Worm (Caenorhabditis elegans) whole organism, L4 larva: Measurements from ENCODE around the gene R02E4.3.

Source experiments
- F26F4.8 ChIP-seq: fragments of 200-800 bp; sonication (Bioruptor generic); conservative IDR thresholded peaks from 2 replicates; pipeline ENCODE4 v1.3.6; 2022; ENCODE audit warnings: missing genetic modification characterization, missing compliant biosample characterization
- F44E2.7 ChIP-seq: fragments of 200-800 bp; sonication (Bioruptor generic); IDR thresholded peaks from 2 replicates; pipeline ENCODE4 v2.1.2; 2022; ENCODE audit warnings: missing genetic modification characterization, missing compliant biosample characterization
- Y5F2A.4 ChIP-seq: fragments of 200-800 bp; sonication (Bioruptor generic); optimal IDR thresholded peaks from 2 replicates; lab custom pipeline; 2018; ENCODE audit warnings: mild to moderate bottlenecking, missing genetic modification characterization, missing compliant biosample characterization
- ZK337.2 ChIP-seq: fragments of 200-800 bp; sonication (Bioruptor generic); IDR thresholded peaks from 2 replicates; pipeline ENCODE4 v1.3.6; 2022; ENCODE audit warnings: missing genetic modification reagents, missing genetic modification characterization, missing compliant biosample characterization
- ZK546.5 ChIP-seq, 2 experiments: sonication (generic microtip); optimal IDR thresholded peaks; 2 replicates each; lab custom pipeline; 2017; ENCODE audit warnings: missing biosample characterization in 2 of 2, missing genetic modification characterization in 2 of 2
- aha-1 ChIP-seq: fragments of 150-350 bp; peaks from one replicate; lab custom pipeline; 2014; ENCODE audit warnings: missing biosample characterization, missing genetic modification characterization
- aly-2 ChIP-seq: sonication (generic microtip); optimal IDR thresholded peaks from 2 replicates; lab custom pipeline; 2018; ENCODE audit warnings: missing biosample characterization, missing genetic modification characterization
- ceh-32 ChIP-seq: sonication (generic microtip); optimal IDR thresholded peaks from 2 replicates; lab custom pipeline; 2016; ENCODE audit warnings: mild to moderate bottlenecking, missing genetic modification characterization, missing compliant biosample characterization; ENCODE audit not compliant: poor library complexity
- cey-2 ChIP-seq: sonication (generic microtip); optimal IDR thresholded peaks from 3 replicates; lab custom pipeline; 2017; ENCODE audit warnings: missing genetic modification characterization, mild to moderate bottlenecking, missing compliant biosample characterization, antibody characterized with exemption, borderline replicate concordance; ENCODE audit not compliant: insufficient read depth
- dpl-1 ChIP-seq: fragments of 150-350 bp; optimal IDR thresholded peaks from 2 replicates; lab custom pipeline; 2014; ENCODE audit warnings: missing biosample characterization, missing genetic modification reagents, missing genetic modification characterization
- duxl-1 ChIP-seq: sonication (generic microtip); optimal IDR thresholded peaks from 2 replicates; lab custom pipeline; 2016; ENCODE audit warnings: mild to moderate bottlenecking, missing genetic modification characterization, moderate library complexity, missing compliant biosample characterization; ENCODE audit not compliant: poor library complexity
- egl-43 ChIP-seq: fragments of 200-800 bp; sonication (Bioruptor generic); IDR thresholded peaks from 2 replicates; pipeline ENCODE4 v1.3.6; 2022; ENCODE audit warnings: missing genetic modification reagents, missing genetic modification characterization, missing compliant biosample characterization
- fkh-10 ChIP-seq: fragments of 150-350 bp; optimal IDR thresholded peaks from 2 replicates; lab custom pipeline; 2014; ENCODE audit warnings: missing biosample characterization, missing genetic modification reagents, missing genetic modification characterization
- hif-1 ChIP-seq, 2 experiments: sonication (generic microtip); optimal IDR thresholded peaks; 2 replicates each; lab custom pipeline; 2016 to 2017; ENCODE audit warnings: missing compliant biosample characterization in 2 of 2, missing genetic modification characterization in 2 of 2, missing genetic modification reagents in 2 of 2, missing genotype in 2 of 2, mild to moderate bottlenecking in 1 of 2
- hlh-11 ChIP-seq: fragments of 200-800 bp; sonication (Bioruptor generic); optimal IDR thresholded peaks from 2 replicates; lab custom pipeline; 2018; ENCODE audit warnings: mild to moderate bottlenecking, missing genetic modification characterization, missing compliant biosample characterization
- hlh-30 ChIP-seq: sonication (generic microtip); optimal IDR thresholded peaks from 2 replicates; lab custom pipeline; 2017; ENCODE audit warnings: antibody characterized with exemption, mild to moderate bottlenecking, missing genetic modification characterization, missing compliant biosample characterization; ENCODE audit not compliant: insufficient read depth
- lin-1 ChIP-seq: fragments of 200-800 bp; sonication (Bioruptor generic); IDR thresholded peaks from 2 replicates; pipeline ENCODE4 v1.3.6; 2022; ENCODE audit warnings: missing genetic modification reagents, missing genetic modification characterization, missing compliant biosample characterization
- lir-3 ChIP-seq: sonication (generic microtip); optimal IDR thresholded peaks from 2 replicates; lab custom pipeline; 2016; ENCODE audit warnings: mild to moderate bottlenecking, missing genetic modification characterization, missing compliant biosample characterization
- madf-9 ChIP-seq: fragments of 200-800 bp; sonication (Bioruptor generic); conservative IDR thresholded peaks from 2 replicates; pipeline ENCODE4 v1.3.6; 2022; ENCODE audit warnings: missing genetic modification reagents, missing genetic modification characterization, missing compliant biosample characterization
- mxl-3 ChIP-seq: fragments of 200-800 bp; sonication (Bioruptor generic); optimal IDR thresholded peaks from 2 replicates; lab custom pipeline; 2018; ENCODE audit warnings: mild to moderate bottlenecking, missing genetic modification characterization, missing compliant biosample characterization
- nhr-25 ChIP-seq: sonication (generic microtip); optimal IDR thresholded peaks from 2 replicates; lab custom pipeline; 2017; ENCODE audit warnings: missing genetic modification characterization, mild to moderate bottlenecking, missing compliant biosample characterization, antibody characterized with exemption, moderate library complexity, borderline replicate concordance; ENCODE audit not compliant: insufficient read depth
- nhr-41 ChIP-seq: fragments of 200-800 bp; sonication (Bioruptor generic); IDR thresholded peaks from 2 replicates; pipeline ENCODE4 v1.3.6; 2022; ENCODE audit warnings: missing genetic modification reagents, missing genetic modification characterization, missing compliant biosample characterization
- nhr-77 ChIP-seq: fragments of 150-350 bp; optimal IDR thresholded peaks from 2 replicates; lab custom pipeline; 2014; ENCODE audit warnings: missing biosample characterization, missing genetic modification characterization
- pha-4 ChIP-seq, 2 experiments: fragments of 150-350 bp in 1 of 2; fragments of 200-800 bp in 1 of 2; sonication (Bioruptor generic) in 1 of 2; IDR thresholded peaks in 1 of 2; optimal IDR thresholded peaks in 1 of 2; 2 replicates each; pipeline versions ENCODE4 v1.3.6 to Lab custom; 2014 to 2022; ENCODE audit warnings: missing genetic modification characterization in 2 of 2, missing genetic modification reagents in 2 of 2, missing biosample characterization in 1 of 2, missing compliant biosample characterization in 1 of 2
- rbr-2 ChIP-seq: sonication (generic microtip); optimal IDR thresholded peaks from 2 replicates; lab custom pipeline; 2016; ENCODE audit warnings: missing genotype, missing genetic modification characterization, missing compliant biosample characterization
- saeg-2 ChIP-seq: fragments of 200-800 bp; sonication (Bioruptor generic); IDR thresholded peaks from 2 replicates; pipeline ENCODE4 v1.3.6; 2022; ENCODE audit warnings: missing genetic modification reagents, missing genetic modification characterization, missing compliant biosample characterization
- sdz-12 ChIP-seq: fragments of 200-800 bp; sonication (Bioruptor generic); optimal IDR thresholded peaks from 2 replicates; lab custom pipeline; 2018; ENCODE audit warnings: mild to moderate bottlenecking, missing genetic modification characterization, missing compliant biosample characterization
- skn-1 ChIP-seq: fragments of 150-350 bp; optimal IDR thresholded peaks from 2 replicates; lab custom pipeline; 2014; ENCODE audit warnings: missing biosample characterization, missing genetic modification characterization
- spr-3 ChIP-seq: fragments of 200-800 bp; sonication (Bioruptor generic); optimal IDR thresholded peaks from 2 replicates; lab custom pipeline; 2018; ENCODE audit warnings: mild to moderate bottlenecking, missing genetic modification characterization, missing compliant biosample characterization
- tag-97 ChIP-seq: fragments of 200-800 bp; sonication (Bioruptor generic); IDR thresholded peaks from 2 replicates; pipeline ENCODE4 v1.3.6; 2022; ENCODE audit warnings: missing genetic modification characterization, missing compliant biosample characterization
- tra-1 ChIP-seq: fragments of 200-800 bp; sonication (Bioruptor generic); IDR thresholded peaks from 2 replicates; pipeline ENCODE4 v1.3.6; 2022; ENCODE audit warnings: missing genetic modification reagents, missing genetic modification characterization, missing compliant biosample characterization
- unc-62 ChIP-seq, 3 experiments: fragments of 150-350 bp in 1 of 3; sonication (generic microtip); optimal IDR thresholded peaks in 2 of 3; peaks in 1 of 3; 1 replicate in 1 of 3; 2 replicates in 2 of 3; lab custom pipeline; 2014 to 2017; ENCODE audit warnings: missing biosample characterization in 3 of 3, missing genetic modification characterization in 3 of 3, missing genetic modification reagents in 3 of 3, missing genotype in 1 of 3
- vab-7 ChIP-seq: fragments of 200-800 bp; sonication (Bioruptor generic); IDR thresholded peaks from 2 replicates; pipeline ENCODE4 v1.3.6; 2022; ENCODE audit warnings: missing genetic modification reagents, missing genetic modification characterization, missing compliant biosample characterization
- zag-1 ChIP-seq: fragments of 150-350 bp; optimal IDR thresholded peaks from 2 replicates; lab custom pipeline; 2014; ENCODE audit warnings: missing biosample characterization, missing genetic modification characterization
- ztf-7 ChIP-seq: fragments of 150-350 bp; optimal IDR thresholded peaks from 2 replicates; lab custom pipeline; 2014; ENCODE audit warnings: missing biosample characterization, missing genetic modification characterization

The R02E4.3 gene

DNA sequence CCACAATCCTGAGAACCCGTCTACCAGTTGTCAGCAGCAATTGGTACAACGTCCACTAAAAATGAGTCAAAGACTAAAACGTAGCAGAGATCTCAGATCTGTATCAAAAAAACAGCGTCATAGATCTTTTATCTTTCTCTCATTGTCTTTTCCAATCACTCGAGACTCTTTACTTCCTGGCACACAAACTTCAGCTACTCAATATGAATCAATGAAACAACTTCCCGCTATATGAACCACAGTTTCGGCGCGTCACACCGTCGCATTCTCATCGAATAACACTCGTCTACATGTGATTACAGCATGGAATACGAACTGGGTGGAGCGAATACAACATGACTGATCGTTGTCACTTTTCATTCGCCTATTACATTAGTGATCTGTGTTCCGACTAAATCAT lies 30.3 kb upstream of the R02E4.3 start (continued):
- TF ChIP-seq dpl-1 (GFP tag; lab: Kevin White, UChicago) (peak; percentile 38), lin-1 (GFP tag; lab: Robert Waterston, UW) (no peak), cey-2 (peak; percentile 81), nhr-25 (peak; percentile 26), tra-1 (GFP tag; lab: Robert Waterston, UW) (0 out of 2 replicates have a peak, but pooled peaks have one; percentile 25), ZK546.5 (tag; optimal IDR thresholded peaks at IDR 0.05; lab: Kevin White, UChicago) (no peak), spr-3 (GFP tag; lab: Kevin White, UChicago) (no peak)
- TF ChIP-seq, all 104 proteins: peak for 22

DNA sequence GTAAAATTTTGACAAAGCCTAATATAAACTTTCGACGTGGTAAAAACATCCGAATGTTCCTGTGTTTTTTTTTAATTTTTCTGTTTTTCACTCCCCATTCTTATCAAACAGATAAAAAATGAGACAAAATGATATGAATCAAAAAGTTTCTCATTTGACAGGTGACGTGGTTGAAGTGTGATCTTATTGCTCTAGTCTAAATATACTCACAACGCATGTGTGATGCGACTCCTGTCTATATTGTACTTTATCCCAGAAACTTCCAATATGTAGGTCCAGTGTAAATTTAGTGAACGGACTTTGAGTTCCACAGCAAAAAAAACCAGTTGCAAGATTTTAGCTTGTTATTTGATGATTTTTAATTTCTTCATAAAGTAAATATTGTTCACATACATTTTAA lies 29.4 kb upstream of the R02E4.3 start:
- TF ChIP-seq hlh-30 (tag; lab: Kevin White, UChicago) (peak; percentile 25), sdz-12 (no peak), pha-4 (GFP tag; IDR thresholded peaks at IDR 0.05; lab: Robert Waterston, UW) (no peak), pha-4 (tag; optimal IDR thresholded peaks at IDR 0.05; lab: Kevin White, UChicago) (no peak), saeg-2 (GFP tag; lab: Robert Waterston, UW) (no peak), hif-1 (tag; optimal IDR thresholded peaks at IDR 0.05; lab: Kevin White, UChicago) (peak in 1 of 2 experiments; percentile 3), rbr-2 (tag; lab: Kevin White, UChicago) (no peak), egl-43 (GFP tag; lab: Robert Waterston, UW) (no peak), hlh-11 (tag; lab: Kevin White, UChicago) (peak; percentile 11), skn-1 (tag; lab: Kevin White, UChicago) (no peak), F44E2.7 (no peak)

DNA sequence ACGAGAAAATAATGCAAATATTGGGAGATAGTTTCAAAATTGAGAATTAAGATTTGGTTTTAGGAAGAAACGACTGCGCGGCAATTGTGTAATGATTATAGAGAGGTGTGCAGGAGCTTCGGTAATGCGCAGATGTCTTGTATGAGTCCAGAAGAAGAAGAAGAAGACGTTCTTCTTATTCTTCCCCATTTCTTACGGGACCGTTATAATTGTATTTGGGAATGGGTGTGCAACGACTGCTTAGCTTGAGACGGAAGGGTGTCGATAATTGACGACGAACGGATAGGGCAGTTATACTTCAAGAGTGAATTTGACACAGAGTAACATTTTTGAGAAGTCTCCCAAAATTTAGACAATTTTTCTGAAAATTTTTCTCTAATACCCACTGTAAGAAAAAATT lies 26.8 kb upstream of the R02E4.3 start:
- TF ChIP-seq ZK337.2 (GFP tag; lab: Robert Waterston, UW) (no peak), unc-62 (GFP tag; optimal IDR thresholded peaks at IDR 0.05 in 1 of 2; lab: Kevin White, UChicago) (peak in 1 of 2 experiments; percentile 25), unc-62 (tag; optimal IDR thresholded peaks at IDR 0.05; lab: Kevin White, UChicago) (no peak)

DNA sequence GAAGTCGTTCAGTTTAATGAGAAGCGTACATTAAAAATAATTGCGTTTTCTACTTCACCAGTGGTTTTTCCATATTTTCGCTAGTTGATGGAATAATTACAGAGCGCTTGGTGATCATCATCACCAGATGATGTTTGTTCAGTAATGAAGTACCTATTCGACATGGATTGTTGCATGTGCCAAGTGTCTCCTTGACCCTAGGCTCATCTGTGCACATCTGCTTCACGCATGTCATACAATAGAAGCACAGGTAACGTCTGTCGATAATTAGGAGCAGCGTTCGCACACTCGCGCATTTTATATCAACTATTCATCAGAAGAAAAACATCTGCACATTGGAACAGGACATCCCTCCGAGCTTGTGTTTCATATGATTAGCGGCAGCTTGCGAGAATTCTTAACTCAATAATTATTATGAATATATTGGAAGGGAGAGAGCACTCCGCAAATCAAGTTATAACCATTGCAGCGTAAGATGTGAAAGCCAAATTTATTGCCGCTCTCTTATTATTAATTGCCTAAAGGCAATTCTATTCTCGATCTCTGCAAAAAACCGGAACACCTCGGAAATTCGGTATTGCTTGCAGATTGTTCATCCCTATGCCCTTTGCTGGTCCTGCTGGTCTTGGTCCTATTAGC lies 23.4 kb upstream of the R02E4.3 start:
- no peak for TF ChIP-seq aha-1 (tag; lab: Kevin White, UChicago)
- no peak for TF ChIP-seq nhr-41 (GFP tag; lab: Robert Waterston, UW)
- no peak for TF ChIP-seq Y5F2A.4
- TF ChIP-seq spr-3 (GFP tag; lab: Kevin White, UChicago): no peak
- no peak for TF ChIP-seq aly-2 (tag; lab: Kevin White, UChicago)
- no peak for TF ChIP-seq vab-7 (GFP tag; lab: Robert Waterston, UW)
- TF ChIP-seq duxl-1 (tag; lab: Kevin White, UChicago): no peak
- no peak for TF ChIP-seq mxl-3 (GFP tag; lab: Kevin White, UChicago)
- TF ChIP-seq ceh-32: no peak
- TF ChIP-seq tra-1 (GFP tag; lab: Robert Waterston, UW): no peak
- TF ChIP-seq, all 104 proteins: peak for 0

DNA sequence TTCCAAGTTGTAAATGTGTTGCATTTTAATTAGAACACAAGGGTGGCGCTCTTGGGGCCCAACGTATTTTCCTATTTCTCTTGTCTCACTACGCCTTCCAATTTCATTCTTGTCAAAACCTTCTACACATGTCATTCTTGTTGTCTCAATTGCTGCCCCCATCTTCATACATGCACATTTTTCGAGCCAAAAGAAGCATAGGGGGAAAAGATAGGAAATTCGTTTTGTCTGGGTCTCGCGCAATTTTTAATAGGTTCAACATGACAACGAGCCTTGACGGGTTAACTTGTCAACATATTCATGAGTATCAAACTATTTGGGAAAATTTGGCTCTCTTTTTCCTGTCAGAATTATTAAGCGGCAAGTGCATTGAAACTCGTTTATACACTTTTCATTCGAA lies 21.4 kb upstream of the R02E4.3 start:
- no peak for TF ChIP-seq lir-3 (tag; lab: Kevin White, UChicago)
- no peak for TF ChIP-seq ztf-7
- TF ChIP-seq tag-97: no peak
- no peak for TF ChIP-seq nhr-77 (tag; lab: Kevin White, UChicago)
- TF ChIP-seq F26F4.8 (GFP tag; lab: Robert Waterston, UW): no peak
- no peak for TF ChIP-seq madf-9 (GFP tag; lab: Robert Waterston, UW)
- no peak for TF ChIP-seq zag-1 (tag; lab: Kevin White, UChicago)
- no peak for TF ChIP-seq fkh-10 (GFP tag; lab: Kevin White, UChicago)
